Worm (Caenorhabditis elegans): ENCODE results near the gene col-184.

DNA sequence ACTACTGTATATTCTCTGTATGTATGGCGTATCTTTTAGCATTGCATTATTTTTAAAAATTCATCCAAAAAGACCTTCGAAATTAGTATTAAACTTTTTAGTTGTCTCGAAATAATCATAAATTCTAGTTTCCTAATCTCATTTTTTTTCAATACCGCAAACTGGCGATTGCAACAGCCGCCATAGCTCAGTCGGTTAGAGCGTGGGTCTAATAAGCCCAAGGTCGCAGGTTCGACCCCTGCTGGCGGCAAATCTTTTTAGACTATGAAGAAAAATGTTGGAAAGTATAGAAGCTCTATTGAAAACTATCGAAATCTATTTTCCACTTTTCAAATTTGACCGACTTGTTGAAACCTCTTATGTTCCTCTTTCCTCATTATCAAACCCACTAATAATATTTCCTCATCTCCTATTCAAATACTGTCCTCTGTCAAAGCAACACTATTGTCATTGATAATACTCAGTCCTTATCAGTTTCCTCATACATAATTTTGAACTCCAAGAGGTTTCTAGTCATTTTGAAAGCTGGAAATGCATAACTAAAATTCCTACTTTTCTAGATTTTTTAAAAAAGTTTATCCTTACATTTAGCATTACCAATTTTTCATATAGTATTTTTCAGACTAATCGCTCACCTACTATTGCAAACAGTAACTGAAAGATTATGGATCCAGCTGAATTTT lies 33.3 kb upstream of the col-184 start, which contains the start of gene jmjd-3.3:
- TF ChIP-seq unc-62 (GFP tag; optimal IDR thresholded peaks at IDR 0.05) (no peak), ztf-11 (tag; optimal IDR thresholded peaks at IDR 0.05) (no peak), sea-2 (GFP tag; optimal IDR thresholded peaks at IDR 0.05) (no peak)
